Worm (Caenorhabditis elegans) whole organism, late embryonic: ENCODE results near the gene tgt-2.

Experiments used
- C38D4.7 ChIP-seq: fragments of 200-800 bp; sonication (Bioruptor generic); optimal IDR thresholded peaks from 2 replicates; lab custom pipeline; 2018; ENCODE audit warnings: mild to moderate bottlenecking, missing genetic modification characterization, moderate library complexity, missing compliant biosample characterization
- K02D7.2 ChIP-seq: sonication (generic microtip); optimal IDR thresholded peaks from 2 replicates; lab custom pipeline; 2017; ENCODE audit warnings: mild to moderate bottlenecking, missing genetic modification characterization, missing compliant biosample characterization
- T23F11.4 ChIP-seq: fragments of 200-800 bp; sonication (Bioruptor generic); optimal IDR thresholded peaks from 2 replicates; lab custom pipeline; 2018; ENCODE audit warnings: mild to moderate bottlenecking, missing genetic modification characterization, missing compliant biosample characterization
- Y22D7AL.16 ChIP-seq: sonication (generic microtip); optimal IDR thresholded peaks from 2 replicates; lab custom pipeline; 2016; ENCODE audit warnings: missing genetic modification characterization, missing compliant biosample characterization
- ahr-1 ChIP-seq: sonication (generic microtip); optimal IDR thresholded peaks from 2 replicates; lab custom pipeline; 2016; ENCODE audit warnings: missing genetic modification characterization, missing compliant biosample characterization
- ama-1 ChIP-seq: fragments of 150-350 bp; optimal IDR thresholded peaks from 2 replicates; lab custom pipeline; 2014
- ceh-14 ChIP-seq: sonication (generic microtip); optimal IDR thresholded peaks from 2 replicates; lab custom pipeline; 2016; ENCODE audit warnings: missing genotype, missing genetic modification characterization, missing compliant biosample characterization
- ceh-18 ChIP-seq: sonication (generic microtip); optimal IDR thresholded peaks from 2 replicates; lab custom pipeline; 2016; ENCODE audit warnings: missing genetic modification characterization, missing compliant biosample characterization
- ceh-2 ChIP-seq: sonication (generic microtip); optimal IDR thresholded peaks from 2 replicates; lab custom pipeline; 2016; ENCODE audit warnings: missing genotype, missing genetic modification characterization, missing compliant biosample characterization
- ceh-24 ChIP-seq: sonication (generic microtip); optimal IDR thresholded peaks from 2 replicates; lab custom pipeline; 2016; ENCODE audit warnings: mild to moderate bottlenecking, missing genetic modification characterization, missing compliant biosample characterization
- ceh-31 ChIP-seq: sonication (generic microtip); optimal IDR thresholded peaks from 2 replicates; lab custom pipeline; 2016; ENCODE audit warnings: missing genetic modification characterization, missing compliant biosample characterization
- ceh-45 ChIP-seq: fragments of 200-800 bp; sonication (Bioruptor generic); IDR thresholded peaks from 2 replicates; pipeline ENCODE4 v1.3.6; 2022; ENCODE audit warnings: missing genetic modification reagents, missing genetic modification characterization, missing compliant biosample characterization
- ceh-48 ChIP-seq: sonication (generic microtip); optimal IDR thresholded peaks from 2 replicates; lab custom pipeline; 2016; ENCODE audit warnings: missing genetic modification characterization, inconsistent platforms, missing compliant biosample characterization
- che-1 ChIP-seq: sonication (generic microtip); optimal IDR thresholded peaks from 2 replicates; lab custom pipeline; 2016; ENCODE audit warnings: mild to moderate bottlenecking, missing genetic modification characterization, missing compliant biosample characterization
- dmd-4 ChIP-seq: sonication (generic microtip); optimal IDR thresholded peaks from 2 replicates; lab custom pipeline; 2016; ENCODE audit warnings: borderline replicate concordance, missing genetic modification characterization, missing compliant biosample characterization
- elt-2 ChIP-seq: sonication (generic microtip); optimal IDR thresholded peaks from 2 replicates; lab custom pipeline; 2016; ENCODE audit warnings: missing genetic modification reagents, missing genetic modification characterization, missing compliant biosample characterization
- elt-4 ChIP-seq: sonication (generic microtip); optimal IDR thresholded peaks from 2 replicates; lab custom pipeline; 2016; ENCODE audit warnings: missing genetic modification characterization, missing compliant biosample characterization
- eyg-1 ChIP-seq: sonication (generic microtip); optimal IDR thresholded peaks from 2 replicates; lab custom pipeline; 2016; ENCODE audit warnings: missing genotype, missing genetic modification characterization, missing compliant biosample characterization
- fax-1 ChIP-seq: sonication (generic microtip); optimal IDR thresholded peaks from 2 replicates; lab custom pipeline; 2016; ENCODE audit warnings: missing genotype, missing genetic modification characterization, missing compliant biosample characterization
- fkh-6 ChIP-seq: sonication (generic microtip); optimal IDR thresholded peaks from 2 replicates; lab custom pipeline; 2016; ENCODE audit warnings: missing genetic modification characterization, missing compliant biosample characterization
- gmeb-2 ChIP-seq: sonication (generic microtip); optimal IDR thresholded peaks from 2 replicates; lab custom pipeline; 2016; ENCODE audit warnings: missing genetic modification characterization, inconsistent platforms, missing compliant biosample characterization
- hlh-15 ChIP-seq: sonication (generic microtip); optimal IDR thresholded peaks from 2 replicates; lab custom pipeline; 2016; ENCODE audit warnings: missing genetic modification characterization, missing compliant biosample characterization
- hlh-30 ChIP-seq: sonication (generic microtip); optimal IDR thresholded peaks from 2 replicates; lab custom pipeline; 2017; ENCODE audit warnings: antibody characterized with exemption, missing genetic modification characterization, missing compliant biosample characterization; ENCODE audit not compliant: insufficient read depth
- hlh-6 ChIP-seq: sonication (generic microtip); optimal IDR thresholded peaks from 2 replicates; lab custom pipeline; 2016; ENCODE audit warnings: missing genotype, missing genetic modification characterization, missing compliant biosample characterization
- lim-6 ChIP-seq: sonication (generic microtip); optimal IDR thresholded peaks from 2 replicates; lab custom pipeline; 2016; ENCODE audit warnings: missing genetic modification characterization, missing compliant biosample characterization
- lin-11 ChIP-seq: fragments of 200-800 bp; sonication (Bioruptor generic); optimal IDR thresholded peaks from 2 replicates; lab custom pipeline; 2018; ENCODE audit warnings: mild to moderate bottlenecking, missing genetic modification characterization, missing compliant biosample characterization
- madf-2 ChIP-seq: sonication (generic microtip); optimal IDR thresholded peaks from 2 replicates; lab custom pipeline; 2017; ENCODE audit warnings: missing genetic modification characterization, missing compliant biosample characterization
- mec-3 ChIP-seq: sonication (generic microtip); optimal IDR thresholded peaks from 2 replicates; lab custom pipeline; 2016; ENCODE audit warnings: borderline replicate concordance, missing genetic modification characterization, missing compliant biosample characterization
- nfya-1 ChIP-seq: sonication (generic microtip); optimal IDR thresholded peaks from 2 replicates; lab custom pipeline; 2017; ENCODE audit warnings: missing genetic modification characterization, mild to moderate bottlenecking, missing compliant biosample characterization, antibody characterized with exemption, moderate library complexity
- nhr-11 ChIP-seq: fragments of 150-350 bp; optimal IDR thresholded peaks from 2 replicates; lab custom pipeline; 2014; ENCODE audit warnings: missing biosample characterization, missing genetic modification characterization
- nhr-232 ChIP-seq: sonication (generic microtip); optimal IDR thresholded peaks from 2 replicates; lab custom pipeline; 2016; ENCODE audit warnings: missing genetic modification characterization, missing compliant biosample characterization
- npax-4 ChIP-seq: sonication (generic microtip); optimal IDR thresholded peaks from 2 replicates; lab custom pipeline; 2016; ENCODE audit warnings: missing genetic modification characterization, missing compliant biosample characterization
- odd-2 ChIP-seq: sonication (generic microtip); optimal IDR thresholded peaks from 2 replicates; lab custom pipeline; 2017; ENCODE audit warnings: antibody characterized with exemption, mild to moderate bottlenecking, missing genetic modification characterization, missing compliant biosample characterization
- pag-3 ChIP-seq: sonication (generic microtip); optimal IDR thresholded peaks from 2 replicates; lab custom pipeline; 2016; ENCODE audit warnings: missing compliant biosample characterization, missing genetic modification characterization, borderline replicate concordance
- pqm-1 ChIP-seq: sonication (generic microtip); optimal IDR thresholded peaks from 2 replicates; lab custom pipeline; 2016; ENCODE audit warnings: missing genetic modification characterization, missing compliant biosample characterization
- ref-2 ChIP-seq: sonication (generic microtip); optimal IDR thresholded peaks from 2 replicates; lab custom pipeline; 2016; ENCODE audit warnings: missing genetic modification characterization, missing compliant biosample characterization
- rnt-1 ChIP-seq: sonication (generic microtip); optimal IDR thresholded peaks from 2 replicates; lab custom pipeline; 2016; ENCODE audit warnings: missing genetic modification characterization, missing compliant biosample characterization
- sox-4 ChIP-seq: sonication (generic microtip); optimal IDR thresholded peaks from 2 replicates; lab custom pipeline; 2017; ENCODE audit warnings: mild to moderate bottlenecking, missing genetic modification characterization, inconsistent platforms, missing compliant biosample characterization
- syd-9 ChIP-seq: sonication (generic microtip); optimal IDR thresholded peaks from 2 replicates; lab custom pipeline; 2016; ENCODE audit warnings: mild to moderate bottlenecking, missing genetic modification characterization, moderate library complexity, missing compliant biosample characterization
- unc-3 ChIP-seq, 2 experiments: fragments of 200-800 bp in 1 of 2; sonication (Bioruptor generic) in 1 of 2; sonication (generic microtip) in 1 of 2; conservative IDR thresholded peaks in 1 of 2; optimal IDR thresholded peaks in 1 of 2; 2 replicates each; pipeline versions ENCODE4 v1.3.6 to Lab custom; 2016 to 2022; ENCODE audit warnings: missing compliant biosample characterization in 2 of 2, missing genetic modification characterization in 2 of 2, missing genetic modification reagents in 1 of 2
- unc-86 ChIP-seq: sonication (generic microtip); optimal IDR thresholded peaks from 2 replicates; lab custom pipeline; 2016; ENCODE audit warnings: missing genetic modification characterization, missing compliant biosample characterization
- zip-5 ChIP-seq: sonication (generic microtip); optimal IDR thresholded peaks from 2 replicates; lab custom pipeline; 2016; ENCODE audit warnings: missing genetic modification characterization, missing compliant biosample characterization
- ztf-16 ChIP-seq: sonication (generic microtip); optimal IDR thresholded peaks from 2 replicates; lab custom pipeline; 2017; ENCODE audit warnings: missing genetic modification characterization, missing compliant biosample characterization

Gene tgt-2

DNA sequence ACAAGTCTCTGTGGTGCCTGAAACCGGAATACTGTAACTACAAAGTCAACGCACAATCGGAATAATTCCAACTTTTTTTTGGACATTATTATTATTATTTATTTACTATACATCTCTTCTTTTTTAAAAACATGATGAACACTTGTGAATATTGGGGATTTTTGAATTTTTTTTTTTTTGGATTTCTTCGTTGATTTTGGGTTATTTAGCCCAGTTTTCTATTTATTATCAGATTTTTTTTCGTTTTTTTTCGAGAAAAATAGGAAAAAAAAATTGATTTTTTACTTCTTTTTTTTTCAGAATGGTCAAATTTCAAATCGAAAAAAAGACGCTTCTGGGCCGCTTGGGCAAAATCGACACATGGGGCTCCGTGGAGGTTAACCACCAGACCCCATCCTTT, at the start of gene tgt-2:
Gene tgt-2, plus strand, starts transcription at position 301 of the 400 bp plus-strand sequence.
- TF ChIP-seq unc-3 (GFP tag; conservative IDR thresholded peaks at IDR 0.05; lab: Robert Waterston, UW) (no peak), unc-3 (tag; optimal IDR thresholded peaks at IDR 0.05; lab: Kevin White, UChicago) (no peak), fax-1 (tag; lab: Kevin White, UChicago) (no peak), ceh-14 (tag; lab: Kevin White, UChicago) (no peak), ama-1 (lab: Kevin White, UChicago) (no peak), T23F11.4 (GFP tag; lab: Kevin White, UChicago) (no peak), rnt-1 (tag; lab: Kevin White, UChicago) (no peak), hlh-15 (tag; lab: Kevin White, UChicago) (no peak), ceh-2 (no peak), nhr-232 (tag; lab: Kevin White, UChicago) (no peak), K02D7.2 (tag; lab: Kevin White, UChicago) (no peak), ref-2 (no peak), ceh-24 (no peak), ceh-48 (tag; lab: Kevin White, UChicago) (no peak), pag-3 (tag; lab: Kevin White, UChicago) (no peak), odd-2 (tag; lab: Kevin White, UChicago) (no peak), madf-2 (tag; lab: Kevin White, UChicago) (no peak), nfya-1 (tag; lab: Kevin White, UChicago) (no peak)

DNA sequence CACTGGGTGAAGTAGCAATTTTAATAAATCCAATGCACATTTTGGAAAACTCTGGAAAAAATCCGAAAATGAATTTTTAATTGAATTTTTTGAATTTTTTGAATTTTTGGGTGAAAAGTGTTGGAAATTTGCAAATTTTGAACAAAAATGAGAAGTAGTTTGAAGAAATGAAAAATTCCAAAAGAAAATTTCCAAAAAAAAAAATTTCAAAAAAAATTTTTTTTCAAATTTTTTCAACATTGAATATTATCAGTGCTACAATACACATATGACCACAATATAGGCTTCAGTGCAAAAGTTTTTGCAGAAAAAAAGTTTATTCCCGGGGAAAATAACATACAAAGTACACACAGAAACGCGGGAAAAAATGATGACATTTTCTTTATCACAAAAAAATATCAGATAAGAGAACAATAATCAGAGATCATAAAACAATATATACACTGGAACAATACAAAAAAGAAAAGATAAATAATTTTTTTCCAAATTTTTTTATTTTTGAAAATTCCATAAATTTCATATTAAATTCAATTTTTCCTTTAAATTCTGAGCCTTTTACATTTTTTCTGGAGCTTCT, 40.8 kb upstream of the tgt-2 start, which contains the start of gene hrg-10:
Gene hrg-10, minus strand, starts transcription at position 51 of the 577 bp plus-strand sequence.
- TF ChIP-seq nfya-1 (tag; lab: Kevin White, UChicago), result no peak
- peak; percentile 62 for TF ChIP-seq elt-2 (tag; lab: Kevin White, UChicago)

DNA sequence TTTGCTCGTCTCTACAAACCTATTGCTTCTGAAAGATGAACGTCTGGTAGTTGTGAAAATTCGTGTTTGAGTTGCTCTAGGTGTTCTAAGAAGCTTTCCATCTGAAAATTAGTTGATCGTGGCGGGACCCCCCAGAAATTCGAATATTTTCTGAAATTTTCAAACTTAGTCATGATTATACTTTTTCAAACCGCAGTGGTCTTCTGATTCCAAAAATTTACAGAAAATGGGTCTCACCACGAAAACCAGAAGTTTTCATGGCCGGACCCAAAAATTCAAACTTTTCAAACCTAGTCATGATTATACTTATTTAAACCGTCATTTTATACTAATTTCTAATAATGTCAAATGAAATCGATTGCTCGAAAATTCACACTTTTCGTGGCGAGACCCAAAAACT, 38.1 kb upstream of the tgt-2 start, which contains the start of gene ztf-20:
Gene ztf-20, minus strand, starts transcription at position 101 of the 400 bp plus-strand sequence.
- no peak for TF ChIP-seq hlh-6 (tag; lab: Kevin White, UChicago)
- no peak for TF ChIP-seq sox-4 (tag; lab: Kevin White, UChicago)
- TF ChIP-seq ceh-14 (tag; lab: Kevin White, UChicago), result no peak
- no peak for TF ChIP-seq zip-5
- no peak for TF ChIP-seq syd-9 (tag; lab: Kevin White, UChicago)
- no peak for TF ChIP-seq eyg-1
- no peak for TF ChIP-seq lim-6 (tag; lab: Kevin White, UChicago)
- no peak for TF ChIP-seq nfya-1 (tag; lab: Kevin White, UChicago)
- TF ChIP-seq elt-4 (tag; lab: Kevin White, UChicago), result no peak
- no peak for TF ChIP-seq nhr-232 (tag; lab: Kevin White, UChicago)
- TF ChIP-seq pqm-1, result no peak
- no peak for TF ChIP-seq rnt-1 (tag; lab: Kevin White, UChicago)
- TF ChIP-seq fax-1 (tag; lab: Kevin White, UChicago), result no peak
- TF ChIP-seq gmeb-2, result no peak
- TF ChIP-seq ceh-31 (tag; lab: Kevin White, UChicago), result no peak

DNA sequence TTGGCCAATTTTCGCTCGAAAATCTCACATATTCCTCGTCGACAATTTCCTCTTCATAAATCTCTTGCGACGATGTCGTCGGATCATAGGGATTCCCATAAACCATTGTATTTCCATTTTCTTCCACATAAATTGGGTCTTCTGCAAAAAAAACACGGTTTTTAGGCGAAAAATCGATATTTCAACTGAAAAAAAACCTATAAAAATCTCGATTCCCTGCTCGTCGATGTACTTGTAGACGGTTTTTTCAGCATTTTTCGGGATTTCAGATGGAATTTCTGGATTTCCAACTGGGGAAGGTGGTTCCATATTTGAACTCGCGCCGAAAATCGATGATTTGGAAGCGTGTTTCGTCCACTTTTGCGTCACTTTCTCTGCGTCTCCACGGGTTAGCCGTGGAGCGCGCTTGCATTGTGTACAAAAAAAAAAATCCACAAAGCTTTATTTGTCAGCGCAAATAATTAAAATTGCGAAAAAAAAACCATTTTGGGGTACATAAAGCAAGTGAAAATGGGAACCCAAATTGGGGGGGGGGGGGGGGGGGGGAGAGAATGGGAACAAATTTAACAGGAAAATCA, 30.6 kb upstream of the tgt-2 start, which contains the start of gene Y39B6A.43:
Gene Y39B6A.43, minus strand, starts transcription at position 351 of the 578 bp plus-strand sequence.
- peak; percentile 72 for TF ChIP-seq ref-2
- TF ChIP-seq ceh-31 (tag; lab: Kevin White, UChicago), result peak; percentile 66
- no peak for TF ChIP-seq zip-5
- no peak for TF ChIP-seq gmeb-2
- TF ChIP-seq ahr-1, result no peak
- no peak for TF ChIP-seq K02D7.2 (tag; lab: Kevin White, UChicago)
- TF ChIP-seq pag-3 (tag; lab: Kevin White, UChicago), result no peak
- TF ChIP-seq mec-3 (tag; lab: Kevin White, UChicago), result no peak
- TF ChIP-seq Y22D7AL.16 (tag; lab: Kevin White, UChicago), result no peak
- no peak for TF ChIP-seq npax-4 (tag; lab: Kevin White, UChicago)
- TF ChIP-seq ceh-45, result no peak
- TF ChIP-seq fkh-6 (tag; lab: Kevin White, UChicago), result no peak
- TF ChIP-seq ama-1 (lab: Kevin White, UChicago), result no peak
- TF ChIP-seq hlh-30 (tag; lab: Kevin White, UChicago), result peak; percentile 52
- TF ChIP-seq nhr-11 (tag; lab: Kevin White, UChicago), result no peak
- TF ChIP-seq hlh-15 (tag; lab: Kevin White, UChicago), result no peak
- no peak for TF ChIP-seq che-1 (tag; lab: Kevin White, UChicago)
- TF ChIP-seq C38D4.7, result no peak
- TF ChIP-seq dmd-4, result no peak
- TF ChIP-seq lin-11 (tag; lab: Kevin White, UChicago), result no peak
- no peak for TF ChIP-seq hlh-6 (tag; lab: Kevin White, UChicago)
- TF ChIP-seq syd-9 (tag; lab: Kevin White, UChicago), result no peak
- TF ChIP-seq ztf-16 (tag; lab: Kevin White, UChicago), result peak; percentile 87
- peak; percentile 63 for TF ChIP-seq ceh-18 (tag; lab: Kevin White, UChicago)
- TF ChIP-seq eyg-1, result no peak
- no peak for TF ChIP-seq sox-4 (tag; lab: Kevin White, UChicago)
- peak; percentile 68 for TF ChIP-seq unc-86 (tag; lab: Kevin White, UChicago)
